Fruit fly (Drosophila melanogaster): ENCODE results near the gene kug.

kug gene

dm6 chr3L:19968725-19969598, 36.1 kb upstream of the kug start:
- TF ChIP-seq acj6 (GFP tag; optimal IDR thresholded peaks at IDR 0.05) (no peak), svp (GFP tag) (peak; percentile 52), topi (GFP tag; optimal IDR thresholded peaks at IDR 0.05) (no peak)

dm6 chr3L:19978088-19978487, 27.0 kb upstream of the kug start:
- TF ChIP-seq Met (GFP tag; optimal IDR thresholded peaks at IDR 0.05) (no peak), lz (GFP tag; optimal IDR thresholded peaks at IDR 0.05) (no peak), fd85E (GFP tag; optimal IDR thresholded peaks at IDR 0.05) (no peak), svp (GFP tag) (no peak), vri (GFP tag; optimal IDR thresholded peaks at IDR 0.05) (no peak), pdm3 (GFP tag; optimal IDR thresholded peaks at IDR 0.05) (no peak), Lpt (GFP tag; optimal IDR thresholded peaks at IDR 0.05) (no peak)

- TF ChIP-seq CG3032 (tag; optimal IDR thresholded peaks at IDR 0.05) = no peak
- no peak for TF ChIP-seq CG6792 (GFP tag; optimal IDR thresholded peaks at IDR 0.05)
- TF ChIP-seq fkh (GFP tag; optimal IDR thresholded peaks at IDR 0.05) = peak; percentile 91
Measured at dm6 chr3L:19979592-19979991, 25.5 kb upstream of the kug start, which contains the start of gene CG14182. Gene CG14182 (minus strand): TSS chr3L:19979812.

- no peak for TF ChIP-seq acj6 (GFP tag; optimal IDR thresholded peaks at IDR 0.05)
- no peak for TF ChIP-seq CG34406 (GFP tag; optimal IDR thresholded peaks at IDR 0.05)
- no peak for TF ChIP-seq CG4318 (GFP tag; optimal IDR thresholded peaks at IDR 0.05)
- no peak for TF ChIP-seq Eip93F (GFP tag; optimal IDR thresholded peaks at IDR 0.05)
- no peak for TF ChIP-seq svp (GFP tag)
- no peak for TF ChIP-seq Eip78C (GFP tag)
- TF ChIP-seq CG9139 (GFP tag; optimal IDR thresholded peaks at IDR 0.05) = no peak
- no peak for TF ChIP-seq CG10669 (GFP tag; optimal IDR thresholded peaks at IDR 0.05)
- TF ChIP-seq Ets96B (tag; optimal IDR thresholded peaks at IDR 0.05) = no peak
- no peak for TF ChIP-seq achi (GFP tag; optimal IDR thresholded peaks at IDR 0.05)
- TF ChIP-seq CG1621 (tag; optimal IDR thresholded peaks at IDR 0.05) = no peak
- no peak for TF ChIP-seq CG8632 (GFP tag; optimal IDR thresholded peaks at IDR 0.05)
- no peak for TF ChIP-seq CG16779 (tag; optimal IDR thresholded peaks at IDR 0.05)
Measured at dm6 chr3L:19981385-19981784, 23.7 kb upstream of the kug start, which contains the start of gene CG17732. Gene CG17732 (plus strand): TSS chr3L:19981685.

dm6 chr3L:19985768-19986167, 19.3 kb upstream of the kug start, which contains the start of the genes hale and schuy:
Gene hale (minus strand): TSS chr3L:19985868.
Gene schuy (plus strand): TSS chr3L:19986093.
- TF ChIP-seq CG32006 (GFP tag; optimal IDR thresholded peaks at IDR 0.05) (no peak), CG6854 (GFP tag; optimal IDR thresholded peaks at IDR 0.05) (no peak), CG3919 (GFP tag; optimal IDR thresholded peaks at IDR 0.05) (no peak), Lpt (GFP tag; optimal IDR thresholded peaks at IDR 0.05) (no peak), CG11294 (GFP tag; IDR thresholded peaks at IDR 0.05) (no peak), salr (GFP tag; optimal IDR thresholded peaks at IDR 0.05) (no peak), dac (GFP tag; optimal IDR thresholded peaks at IDR 0.05) (no peak), Ets21C (GFP tag; optimal IDR thresholded peaks at IDR 0.05) (no peak), Ets96B (tag; optimal IDR thresholded peaks at IDR 0.05) (no peak), CG10631 (GFP tag; optimal IDR thresholded peaks at IDR 0.05) (no peak), CG11902 (GFP tag; optimal IDR thresholded peaks at IDR 0.05) (no peak), Sox14 (GFP tag; optimal IDR thresholded peaks at IDR 0.05) (no peak), CG6163 (GFP tag; IDR thresholded peaks at IDR 0.05) (no peak), CG7368 (GFP tag; optimal IDR thresholded peaks at IDR 0.05) (no peak)

Data from whole organism, prepupa.